Fruit fly (Drosophila melanogaster) whole organism, embryonic: ENCODE data around the gene Acp76A.
A peak's percentile ranks its signal among the peaks of the same experiment; 100 is the strongest.

ENCODE experiments used
- Abd-B ChIP-seq: fragments of 200-800 bp; sonication (Bioruptor generic); optimal IDR thresholded peaks from 2 replicates; lab custom pipeline; 2018; ENCODE audit warnings: missing biosample characterization, mild to moderate bottlenecking, missing genetic modification characterization, moderate library complexity
- Adf1 ChIP-seq: fragments of 200-800 bp; sonication (Bioruptor generic); IDR thresholded peaks from 2 replicates; pipeline ENCODE4 v1.3.6; 2022; ENCODE audit warnings: missing biosample characterization, missing genetic modification characterization
- Bgb ChIP-seq: fragments of 200-800 bp; sonication (Bioruptor generic); IDR thresholded peaks from 2 replicates; pipeline ENCODE4 v1.3.6; 2022; ENCODE audit warnings: missing biosample characterization, missing genetic modification characterization; ENCODE audit not compliant: partially characterized antibody
- C15 ChIP-seq: fragments of 200-800 bp; sonication (Bioruptor generic); IDR thresholded peaks from 3 replicates; pipeline ENCODE4 v1.3.6; 2022; ENCODE audit warnings: missing biosample characterization, missing genetic modification characterization
- CG10209 ChIP-seq: fragments of 200-800 bp; sonication (Bioruptor generic); optimal IDR thresholded peaks from 3 replicates; lab custom pipeline; 2017; ENCODE audit warnings: missing biosample characterization, mild to moderate bottlenecking, missing genetic modification characterization, missing genetic modification reagents
- CG10431 ChIP-seq: fragments of 200-800 bp; sonication (Bioruptor generic); optimal IDR thresholded peaks from 3 replicates; lab custom pipeline; 2018; ENCODE audit warnings: missing biosample characterization, mild to moderate bottlenecking, missing genetic modification characterization
- CG10565 ChIP-seq: fragments of 200-800 bp; sonication (Bioruptor generic); optimal IDR thresholded peaks from 3 replicates; lab custom pipeline; 2016; ENCODE audit warnings: missing biosample characterization, mild to moderate bottlenecking, missing genetic modification characterization
- CG11085 ChIP-seq: fragments of 200-800 bp; sonication (Bioruptor generic); IDR thresholded peaks from 2 replicates; pipeline ENCODE4 v1.3.6; 2022; ENCODE audit warnings: missing biosample characterization, missing genetic modification characterization
- CG11695 ChIP-seq: fragments of 200-800 bp; sonication (Bioruptor generic); IDR thresholded peaks from 3 replicates; pipeline ENCODE4 v1.3.6; 2022; ENCODE audit warnings: missing biosample characterization, missing genetic modification characterization
- CG12391 ChIP-seq: fragments of 200-800 bp; sonication (Bioruptor generic); optimal IDR thresholded peaks from 3 replicates; lab custom pipeline; 2018; ENCODE audit warnings: missing biosample characterization, mild to moderate bottlenecking, missing genetic modification characterization, moderate library complexity
- CG13775 ChIP-seq: fragments of 200-800 bp; sonication (Bioruptor generic); optimal IDR thresholded peaks from 3 replicates; lab custom pipeline; 2017; ENCODE audit warnings: missing biosample characterization, mild to moderate bottlenecking, missing genetic modification characterization
- CG14710 ChIP-seq: fragments of 200-800 bp; sonication (Bioruptor generic); optimal IDR thresholded peaks from 3 replicates; lab custom pipeline; 2019; ENCODE audit warnings: missing biosample characterization, mild to moderate bottlenecking, missing genetic modification characterization, moderate library complexity
- CG1603 ChIP-seq: fragments of 200-800 bp; sonication (Bioruptor generic); optimal IDR thresholded peaks from 2 replicates; lab custom pipeline; 2019; ENCODE audit warnings: missing biosample characterization, mild to moderate bottlenecking, missing genetic modification characterization, moderate library complexity
- CG16815 ChIP-seq: fragments of 200-800 bp; sonication (Bioruptor generic); optimal IDR thresholded peaks from 3 replicates; lab custom pipeline; 2017; ENCODE audit warnings: missing biosample characterization, mild to moderate bottlenecking, missing genetic modification characterization
- CG32767 ChIP-seq: fragments of 200-800 bp; sonication (Bioruptor generic); IDR thresholded peaks from 2 replicates; pipeline ENCODE4 v1.3.6; 2022; ENCODE audit warnings: missing biosample characterization, missing genetic modification characterization
- CG4404 ChIP-seq: fragments of 200-800 bp; sonication (Bioruptor generic); IDR thresholded peaks from 2 replicates; pipeline ENCODE4 v1.3.6; 2022; ENCODE audit warnings: missing biosample characterization, missing genetic modification characterization
- CG6254 ChIP-seq: fragments of 200-800 bp; sonication (Bioruptor generic); optimal IDR thresholded peaks from 3 replicates; lab custom pipeline; 2017; ENCODE audit warnings: mild to moderate bottlenecking, missing biosample characterization, missing genetic modification reagents, missing genetic modification characterization
- CG7271 ChIP-seq: fragments of 200-800 bp; sonication (Bioruptor generic); optimal IDR thresholded peaks from 2 replicates; lab custom pipeline; 2018; ENCODE audit warnings: missing biosample characterization, mild to moderate bottlenecking, missing genetic modification characterization, moderate library complexity
- CG7357 ChIP-seq: fragments of 200-800 bp; sonication (Bioruptor generic); IDR thresholded peaks from 3 replicates; pipeline ENCODE4 v1.3.6; 2022; ENCODE audit warnings: missing biosample characterization, missing genetic modification characterization
- CG7786 ChIP-seq: fragments of 200-800 bp; sonication (Bioruptor generic); optimal IDR thresholded peaks from 2 replicates; lab custom pipeline; 2016; ENCODE audit warnings: missing biosample characterization, missing genetic modification characterization
- CG8359 ChIP-seq: fragments of 200-800 bp; sonication (Bioruptor generic); optimal IDR thresholded peaks from 2 replicates; lab custom pipeline; 2017; ENCODE audit warnings: missing biosample characterization, mild to moderate bottlenecking, missing genetic modification characterization, borderline replicate concordance
- CG8478 ChIP-seq: fragments of >200 bp; optimal IDR thresholded peaks from 2 replicates; lab custom pipeline; 2018
- CG9437 ChIP-seq: fragments of 200-800 bp; sonication (Bioruptor generic); optimal IDR thresholded peaks from 2 replicates; lab custom pipeline; 2018; ENCODE audit warnings: missing biosample characterization, mild to moderate bottlenecking, missing genetic modification characterization
- Hr39 ChIP-seq: fragments of >200 bp; optimal IDR thresholded peaks from 2 replicates; lab custom pipeline; 2017
- Hsf ChIP-seq: fragments of 200-800 bp; sonication (Bioruptor generic); optimal IDR thresholded peaks from 3 replicates; lab custom pipeline; 2016; ENCODE audit warnings: missing biosample characterization, missing genetic modification characterization
- Mad ChIP-seq: fragments of 200-800 bp; sonication (Bioruptor generic); optimal IDR thresholded peaks from 2 replicates; lab custom pipeline; 2016; ENCODE audit warnings: missing biosample characterization, missing genetic modification characterization
- Myb ChIP-seq: fragments of 200-800 bp; sonication (Bioruptor generic); optimal IDR thresholded peaks from 2 replicates; lab custom pipeline; 2016; ENCODE audit warnings: missing biosample characterization, missing genetic modification characterization
- Six4 ChIP-seq: fragments of 200-800 bp; sonication (Bioruptor generic); optimal IDR thresholded peaks from 2 replicates; lab custom pipeline; 2016; ENCODE audit warnings: missing biosample characterization, missing genetic modification characterization
- Sox102F ChIP-seq: fragments of 200-800 bp; sonication (Bioruptor generic); optimal IDR thresholded peaks from 2 replicates; lab custom pipeline; 2018; ENCODE audit warnings: missing biosample characterization, mild to moderate bottlenecking, missing genetic modification characterization, moderate library complexity
- Xrp1 ChIP-seq: fragments of 200-800 bp; sonication (Bioruptor generic); IDR thresholded peaks from 2 replicates; pipeline ENCODE4 v1.3.6; 2022; ENCODE audit warnings: missing biosample characterization, missing genetic modification characterization
- ara ChIP-seq: fragments of 200-800 bp; sonication (Bioruptor generic); IDR thresholded peaks from 2 replicates; pipeline ENCODE4 v1.3.6; 2022; ENCODE audit warnings: missing biosample characterization, missing genetic modification characterization
- az2 ChIP-seq: fragments of 200-800 bp; sonication (Bioruptor generic); optimal IDR thresholded peaks from 3 replicates; lab custom pipeline; 2016; ENCODE audit warnings: missing biosample characterization, missing genetic modification characterization
- bsh ChIP-seq, 2 experiments: fragments of 200-800 bp; sonication (Bioruptor generic); optimal IDR thresholded peaks; 2 replicates each; lab custom pipeline; 2017 to 2018; ENCODE audit warnings: mild to moderate bottlenecking in 2 of 2, missing biosample characterization in 2 of 2, missing genetic modification characterization in 2 of 2, moderate library complexity in 1 of 2
- croc ChIP-seq: fragments of 200-800 bp; sonication (Bioruptor generic); conservative IDR thresholded peaks from 3 replicates; pipeline ENCODE4 v1.3.6; 2022; ENCODE audit warnings: missing biosample characterization, missing genetic modification characterization
- dm ChIP-seq: fragments of 200-800 bp; sonication (Bioruptor generic); optimal IDR thresholded peaks from 3 replicates; lab custom pipeline; 2016; ENCODE audit warnings: missing biosample characterization, missing genetic modification characterization
- exex ChIP-seq: fragments of 200-800 bp; sonication (Bioruptor generic); optimal IDR thresholded peaks from 4 replicates; lab custom pipeline; 2018; ENCODE audit warnings: missing biosample characterization, mild to moderate bottlenecking, missing genetic modification characterization, moderate library complexity
- fru ChIP-seq: fragments of >200 bp; optimal IDR thresholded peaks from 2 replicates; lab custom pipeline; 2017
- gcm ChIP-seq: fragments of 200-800 bp; sonication (Bioruptor generic); optimal IDR thresholded peaks from 2 replicates; lab custom pipeline; 2019; ENCODE audit warnings: missing biosample characterization, mild to moderate bottlenecking, missing genetic modification characterization, moderate library complexity
- klu ChIP-seq: fragments of 200-800 bp; sonication (Bioruptor generic); IDR thresholded peaks from 2 replicates; pipeline ENCODE4 v1.3.6; 2022; ENCODE audit warnings: missing biosample characterization, missing genetic modification characterization
- kni ChIP-seq: fragments of 200-800 bp; sonication (Bioruptor generic); optimal IDR thresholded peaks from 3 replicates; lab custom pipeline; 2017; ENCODE audit warnings: mild to moderate bottlenecking, missing biosample characterization, missing genetic modification reagents, missing genetic modification characterization
- lmd ChIP-seq: fragments of 200-800 bp; sonication (Bioruptor generic); IDR thresholded peaks from 2 replicates; pipeline ENCODE4 v1.3.6; 2022; ENCODE audit warnings: missing biosample characterization, missing genetic modification characterization
- onecut ChIP-seq: fragments of 200-800 bp; sonication (Bioruptor generic); IDR thresholded peaks from 2 replicates; pipeline ENCODE4 v1.3.6; 2022; ENCODE audit warnings: missing biosample characterization, missing genetic modification characterization
- prd ChIP-seq, 3 experiments: fragments of >200 bp in 2 of 3; fragments of 200-800 bp in 1 of 3; sonication (Bioruptor generic) in 1 of 3; optimal IDR thresholded peaks in 2 of 3; IDR thresholded peaks in 1 of 3; 2 replicates in 2 of 3; 3 replicates in 1 of 3; pipeline versions ENCODE4 v1.3.6 to Lab custom; 2017 to 2022; ENCODE audit warnings: missing biosample characterization in 1 of 3, missing genetic modification characterization in 1 of 3
- pum ChIP-seq: fragments of 200-800 bp; sonication (Bioruptor generic); optimal IDR thresholded peaks from 2 replicates; lab custom pipeline; 2016; ENCODE audit warnings: missing biosample characterization, missing genetic modification characterization
- pzg ChIP-seq: fragments of 200-800 bp; sonication (Bioruptor generic); optimal IDR thresholded peaks from 3 replicates; lab custom pipeline; 2018; ENCODE audit warnings: missing biosample characterization, mild to moderate bottlenecking, missing genetic modification characterization, moderate library complexity
- rib ChIP-seq: fragments of 200-800 bp; sonication (Bioruptor generic); IDR thresholded peaks from 2 replicates; pipeline ENCODE4 v1.3.6; 2022; ENCODE audit warnings: missing biosample characterization, missing genetic modification characterization
- run ChIP-seq: fragments of 200-800 bp; sonication (Bioruptor generic); optimal IDR thresholded peaks from 3 replicates; lab custom pipeline; 2018; ENCODE audit warnings: missing biosample characterization, mild to moderate bottlenecking, missing genetic modification characterization
- salm ChIP-seq: fragments of 200-800 bp; sonication (Bioruptor generic); optimal IDR thresholded peaks from 2 replicates; lab custom pipeline; 2018; ENCODE audit warnings: missing biosample characterization, mild to moderate bottlenecking, missing genetic modification characterization
- tup ChIP-seq: fragments of 200-800 bp; sonication (Bioruptor generic); optimal IDR thresholded peaks from 2 replicates; lab custom pipeline; 2016; ENCODE audit warnings: missing biosample characterization, mild to moderate bottlenecking, missing genetic modification characterization, moderate library complexity
- vfl ChIP-seq: fragments of 200-800 bp; sonication (Bioruptor generic); optimal IDR thresholded peaks from 2 replicates; lab custom pipeline; 2016; ENCODE audit warnings: missing biosample characterization, missing genetic modification characterization
- z ChIP-seq: fragments of 200-800 bp; sonication (Bioruptor generic); IDR thresholded peaks from 3 replicates; pipeline ENCODE4 v1.3.6; 2022; ENCODE audit warnings: missing biosample characterization, missing genetic modification characterization
- zen2 ChIP-seq: fragments of 200-800 bp; sonication (Bioruptor generic); IDR thresholded peaks from 3 replicates; pipeline ENCODE4 v1.3.6; 2022; ENCODE audit warnings: missing biosample characterization, missing genetic modification characterization; ENCODE audit not compliant: partially characterized antibody

Acp76A gene

dm6 chr3L:19073909-19074239, 22.0 kb upstream of the Acp76A start (continued):
- TF ChIP-seq az2 (GFP tag; lab: Kevin White, UChicago) (peak; percentile 39), Hsf (GFP tag; lab: Kevin White, UChicago) (no peak), pum (GFP tag; lab: Kevin White, UChicago) (no peak), bsh (GFP tag; optimal IDR thresholded peaks at IDR 0.05; lab: Kevin White, UChicago) (peak in 1 of 2 experiments; percentile 79), Myb (GFP tag; lab: Kevin White, UChicago) (no peak), CG1603 (no peak), salm (no peak), Bgb (GFP tag; lab: Robert Waterston, UW) (no peak), CG8478 (no peak), gcm (GFP tag; lab: Kevin White, UChicago) (peak; percentile 46), CG7786 (GFP tag; lab: Kevin White, UChicago) (no peak), CG12391 (tag; lab: Kevin White, UChicago) (peak; percentile 73), onecut (GFP tag; lab: Robert Waterston, UW) (no peak), kni (GFP tag; lab: Kevin White, UChicago) (no peak), exex (no peak), CG10209 (peak; percentile 27), C15 (GFP tag; lab: Robert Waterston, UW) (no peak), CG4404 (no peak), CG7271 (tag; lab: Kevin White, UChicago) (no peak), tup (no peak), CG10565 (no peak), Sox102F (GFP tag; lab: Kevin White, UChicago) (peak; percentile 85), klu (GFP tag; lab: Robert Waterston, UW) (no peak), dm (no peak), z (no peak), Hr39 (lab: Kevin White, UChicago) (no peak), Abd-B (GFP tag; lab: Kevin White, UChicago) (peak; percentile 34), CG14710 (tag; lab: Kevin White, UChicago) (peak; percentile 62), ara (GFP tag; lab: Robert Waterston, UW) (peak; percentile 54; the same call in 1 of the 2 replicates), rib (GFP tag; lab: Robert Waterston, UW) (no peak), pzg (GFP tag; lab: Kevin White, UChicago) (no peak), Six4 (GFP tag; lab: Kevin White, UChicago) (no peak), fru (lab: Kevin White, UChicago) (no peak), croc (GFP tag; lab: Robert Waterston, UW) (no peak), CG6254 (GFP tag; lab: Kevin White, UChicago) (peak; percentile 47), CG32767 (no peak), lmd (peak; percentile 31), CG8359 (GFP tag; lab: Kevin White, UChicago) (no peak), Xrp1 (GFP tag; lab: Robert Waterston, UW) (peak; percentile 64; the same call in 1 of the 2 replicates), Mad (no peak), CG16815 (GFP tag; lab: Kevin White, UChicago) (no peak), CG9437 (GFP tag; lab: Kevin White, UChicago) (peak; percentile 45), CG7357 (GFP tag; lab: Robert Waterston, UW) (0 out of 3 replicates have a peak, but pooled peaks have one; percentile 18), zen2 (no peak), CG10431 (GFP tag; lab: Kevin White, UChicago) (peak; percentile 30), CG11695 (GFP tag; lab: Robert Waterston, UW) (0 out of 3 replicates have a peak, but pooled peaks have one; percentile 9), vfl (no peak), run (tag; lab: Kevin White, UChicago) (no peak), prd (optimal IDR thresholded peaks at IDR 0.05; lab: Kevin White, UChicago) (no peak), prd (GFP tag; IDR thresholded peaks at IDR 0.05; lab: Robert Waterston, UW) (no peak), Adf1 (GFP tag; lab: Robert Waterston, UW) (no peak), CG13775 (GFP tag; lab: Kevin White, UChicago) (no peak), CG11085 (no peak)
